Worm (Caenorhabditis elegans) whole organism, late embryonic: ENCODE results near the gene Y44A6C.2.

Source experiments
- F13H6.1 ChIP-seq: sonication (generic microtip); optimal IDR thresholded peaks from 2 replicates; lab custom pipeline; 2016; ENCODE audit warnings: missing genetic modification characterization, missing compliant biosample characterization
- ahr-1 ChIP-seq: sonication (generic microtip); optimal IDR thresholded peaks from 2 replicates; lab custom pipeline; 2016; ENCODE audit warnings: missing genetic modification characterization, missing compliant biosample characterization
- ceh-2 ChIP-seq: sonication (generic microtip); optimal IDR thresholded peaks from 2 replicates; lab custom pipeline; 2016; ENCODE audit warnings: missing genotype, missing genetic modification characterization, missing compliant biosample characterization
- ceh-30 ChIP-seq: fragments of 150-350 bp; optimal IDR thresholded peaks from 2 replicates; lab custom pipeline; 2014; ENCODE audit warnings: missing biosample characterization, missing genetic modification characterization
- elt-2 ChIP-seq: sonication (generic microtip); optimal IDR thresholded peaks from 2 replicates; lab custom pipeline; 2016; ENCODE audit warnings: missing genetic modification reagents, missing genetic modification characterization, missing compliant biosample characterization
- elt-4 ChIP-seq: sonication (generic microtip); optimal IDR thresholded peaks from 2 replicates; lab custom pipeline; 2016; ENCODE audit warnings: missing genetic modification characterization, missing compliant biosample characterization
- pqm-1 ChIP-seq: sonication (generic microtip); optimal IDR thresholded peaks from 2 replicates; lab custom pipeline; 2016; ENCODE audit warnings: missing genetic modification characterization, missing compliant biosample characterization
- sox-2 ChIP-seq: fragments of 200-800 bp; sonication (Bioruptor generic); IDR thresholded peaks from 2 replicates; pipeline ENCODE4 v1.3.6; 2022; ENCODE audit warnings: missing genetic modification reagents, missing genetic modification characterization, missing compliant biosample characterization
- unc-55 ChIP-seq: sonication (generic microtip); optimal IDR thresholded peaks from 2 replicates; lab custom pipeline; 2017; ENCODE audit warnings: missing biosample characterization, missing genetic modification reagents, missing genetic modification characterization
- unc-86 ChIP-seq: sonication (generic microtip); optimal IDR thresholded peaks from 2 replicates; lab custom pipeline; 2016; ENCODE audit warnings: missing genetic modification characterization, missing compliant biosample characterization

DNA sequence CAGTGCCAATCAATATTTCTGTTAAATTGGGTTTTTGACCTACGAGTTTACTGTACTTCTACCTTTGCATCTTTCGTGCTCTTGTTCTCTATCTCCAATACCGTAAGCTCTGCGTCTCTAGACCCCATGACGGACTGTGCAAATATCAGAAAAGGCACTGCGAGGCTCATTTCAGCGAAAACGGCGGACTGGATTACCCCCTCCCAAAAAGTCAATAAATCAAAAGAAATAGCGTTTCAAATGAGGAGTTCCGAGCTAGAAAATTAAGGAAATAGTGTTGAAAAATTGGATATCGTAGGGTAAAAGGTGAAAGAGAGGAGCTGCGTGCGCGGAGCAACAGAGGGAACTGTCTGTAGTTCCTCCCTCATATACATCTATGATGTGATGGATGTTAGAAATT, 39.7 kb downstream of the Y44A6C.2 start:
- TF ChIP-seq unc-86, result no peak
- TF ChIP-seq sox-2 (GFP tag; lab: Robert Waterston, UW), result no peak
- TF ChIP-seq ahr-1 (tag; lab: Kevin White, UChicago), result no peak
- TF ChIP-seq ceh-30 (tag; lab: Kevin White, UChicago), result no peak
- TF ChIP-seq elt-2 (tag; lab: Kevin White, UChicago), result no peak
- no peak for TF ChIP-seq pqm-1 (tag; lab: Kevin White, UChicago)
- no peak for TF ChIP-seq F13H6.1 (tag; lab: Kevin White, UChicago)
- TF ChIP-seq elt-4 (tag; lab: Kevin White, UChicago), result no peak
- TF ChIP-seq ceh-2 (tag; lab: Kevin White, UChicago), result no peak
- no peak for TF ChIP-seq unc-55 (GFP tag; lab: Kevin White, UChicago)
